Worm (Caenorhabditis elegans) whole organism, young adult: ENCODE data around the gene F09E5.8.

Experiments
- B0035.1 ChIP-seq: sonication (generic microtip); optimal IDR thresholded peaks from 2 replicates; lab custom pipeline; 2016; ENCODE audit warnings: missing genetic modification characterization, mild to moderate bottlenecking, missing compliant biosample characterization, missing genotype, missing genetic modification reagents
- B0336.3 ChIP-seq: fragments of 200-800 bp; sonication (Bioruptor generic); IDR thresholded peaks from 2 replicates; pipeline ENCODE4 v1.3.6; 2022; ENCODE audit warnings: missing genetic modification characterization, missing compliant biosample characterization
- C06A6.2 ChIP-seq: fragments of 200-800 bp; sonication (Bioruptor generic); conservative IDR thresholded peaks from 2 replicates; pipeline ENCODE4 v1.3.6; 2022; ENCODE audit warnings: missing genetic modification characterization, missing compliant biosample characterization
- F10E7.11 ChIP-seq: sonication (generic microtip); optimal IDR thresholded peaks from 2 replicates; lab custom pipeline; 2017; ENCODE audit warnings: mild to moderate bottlenecking, missing genetic modification characterization, moderate library complexity, missing compliant biosample characterization
- F23B12.7 ChIP-seq: sonication (generic microtip); optimal IDR thresholded peaks from 2 replicates; lab custom pipeline; 2017; ENCODE audit warnings: missing genetic modification characterization, mild to moderate bottlenecking, missing compliant biosample characterization, antibody characterized with exemption, moderate library complexity; ENCODE audit not compliant: insufficient read depth
- F37B4.10 ChIP-seq: fragments of 200-800 bp; sonication (Bioruptor generic); IDR thresholded peaks from 2 replicates; pipeline ENCODE4 v1.3.6; 2022; ENCODE audit warnings: missing genetic modification characterization, missing compliant biosample characterization
- F49E8.2 ChIP-seq: sonication (generic microtip); optimal IDR thresholded peaks from 3 replicates; lab custom pipeline; 2017; ENCODE audit warnings: missing genetic modification characterization, mild to moderate bottlenecking, missing compliant biosample characterization, antibody characterized with exemption, moderate library complexity; ENCODE audit not compliant: insufficient read depth
- F52B5.7 ChIP-seq: sonication (generic microtip); optimal IDR thresholded peaks from 2 replicates; lab custom pipeline; 2016; ENCODE audit warnings: mild to moderate bottlenecking, missing genetic modification characterization, missing compliant biosample characterization
- K11D2.4 ChIP-seq: fragments of 200-800 bp; sonication (Bioruptor generic); IDR thresholded peaks from 2 replicates; pipeline ENCODE4 v1.3.6; 2022; ENCODE audit warnings: missing genetic modification reagents, missing genetic modification characterization, missing compliant biosample characterization
- T26A5.8 ChIP-seq: sonication (generic microtip); optimal IDR thresholded peaks from 2 replicates; lab custom pipeline; 2016; ENCODE audit warnings: missing genetic modification characterization, missing compliant biosample characterization
- Y79H2A.3 ChIP-seq: fragments of 200-800 bp; sonication (Bioruptor generic); conservative IDR thresholded peaks from 2 replicates; pipeline ENCODE4 v1.3.6; 2022; ENCODE audit warnings: missing genetic modification reagents, missing genetic modification characterization, missing compliant biosample characterization
- athp-1 ChIP-seq: sonication (generic microtip); optimal IDR thresholded peaks from 2 replicates; lab custom pipeline; 2017; ENCODE audit warnings: mild to moderate bottlenecking, missing genetic modification characterization, missing compliant biosample characterization
- attf-3 ChIP-seq: fragments of 200-800 bp; sonication (Bioruptor generic); conservative IDR thresholded peaks from 2 replicates; pipeline ENCODE4 v1.3.6; 2022; ENCODE audit warnings: missing genetic modification reagents, missing genetic modification characterization, missing compliant biosample characterization
- bed-1 ChIP-seq: fragments of 200-800 bp; sonication (Bioruptor generic); IDR thresholded peaks from 2 replicates; pipeline ENCODE4 v1.3.6; 2022; ENCODE audit warnings: missing genetic modification reagents, missing genetic modification characterization, missing compliant biosample characterization
- bed-2 ChIP-seq: fragments of 200-800 bp; sonication (Bioruptor generic); IDR thresholded peaks from 2 replicates; pipeline ENCODE4 v1.3.6; 2022; ENCODE audit warnings: missing genetic modification reagents, missing genetic modification characterization, missing compliant biosample characterization
- cebp-1 ChIP-seq, 2 experiments: fragments of 200-800 bp in 1 of 2; sonication (Bioruptor generic) in 1 of 2; sonication (generic microtip) in 1 of 2; IDR thresholded peaks in 1 of 2; optimal IDR thresholded peaks in 1 of 2; 2 replicates each; pipeline versions ENCODE4 v1.3.6 to Lab custom; 2017 to 2022; ENCODE audit warnings: missing compliant biosample characterization in 2 of 2, missing genetic modification characterization in 2 of 2, mild to moderate bottlenecking in 1 of 2, missing genetic modification reagents in 1 of 2, moderate library complexity in 1 of 2
- ceh-40 ChIP-seq: fragments of 200-800 bp; sonication (Bioruptor generic); IDR thresholded peaks from 2 replicates; pipeline ENCODE4 v1.3.6; 2022; ENCODE audit warnings: missing genetic modification characterization, missing compliant biosample characterization
- dpl-1 ChIP-seq: fragments of 150-350 bp; optimal IDR thresholded peaks from 2 replicates; lab custom pipeline; 2014; ENCODE audit warnings: missing biosample characterization, missing genetic modification reagents, missing genetic modification characterization
- ekl-4 ChIP-seq: fragments of 200-800 bp; sonication (Bioruptor generic); IDR thresholded peaks from 2 replicates; pipeline ENCODE4 v1.3.6; 2022; ENCODE audit warnings: missing genetic modification reagents, missing genetic modification characterization, missing compliant biosample characterization
- ets-4 ChIP-seq: fragments of 200-800 bp; sonication (Bioruptor generic); optimal IDR thresholded peaks from 2 replicates; lab custom pipeline; 2018; ENCODE audit warnings: mild to moderate bottlenecking, missing genetic modification characterization, missing compliant biosample characterization
- gei-17 ChIP-seq: fragments of 200-800 bp; sonication (Bioruptor generic); optimal IDR thresholded peaks from 2 replicates; lab custom pipeline; 2018; ENCODE audit warnings: mild to moderate bottlenecking, missing genetic modification characterization, missing compliant biosample characterization
- hmg-1.2 ChIP-seq: fragments of 200-800 bp; sonication (Bioruptor generic); IDR thresholded peaks from 2 replicates; pipeline ENCODE4 v1.3.6; 2022; ENCODE audit warnings: missing genetic modification reagents, missing genetic modification characterization, missing compliant biosample characterization
- hmg-20 ChIP-seq: fragments of 200-800 bp; sonication (Bioruptor generic); IDR thresholded peaks from 2 replicates; pipeline ENCODE4 v1.3.6; 2022; ENCODE audit warnings: missing genetic modification reagents, missing genetic modification characterization, missing compliant biosample characterization
- lin-26 ChIP-seq: fragments of 200-800 bp; sonication (Bioruptor generic); IDR thresholded peaks from 2 replicates; pipeline ENCODE4 v1.3.6; 2022; ENCODE audit warnings: missing genetic modification reagents, missing genetic modification characterization, missing compliant biosample characterization
- lin-40 ChIP-seq: sonication (generic microtip); optimal IDR thresholded peaks from 2 replicates; lab custom pipeline; 2016; ENCODE audit warnings: missing genetic modification characterization, mild to moderate bottlenecking, missing compliant biosample characterization, missing genotype, missing genetic modification reagents
- lir-1 ChIP-seq: fragments of 200-800 bp; sonication (Bioruptor generic); conservative IDR thresholded peaks from 2 replicates; pipeline ENCODE4 v1.3.6; 2022; ENCODE audit warnings: missing genetic modification reagents, missing genetic modification characterization, missing compliant biosample characterization
- lsy-27 ChIP-seq: sonication (generic microtip); optimal IDR thresholded peaks from 2 replicates; lab custom pipeline; 2017; ENCODE audit warnings: missing genetic modification characterization, mild to moderate bottlenecking, missing compliant biosample characterization, antibody characterized with exemption, missing genotype, borderline replicate concordance; ENCODE audit not compliant: insufficient read depth
- madf-10 ChIP-seq: sonication (generic microtip); optimal IDR thresholded peaks from 2 replicates; lab custom pipeline; 2016; ENCODE audit warnings: mild to moderate bottlenecking, missing genetic modification characterization, missing compliant biosample characterization
- madf-3 ChIP-seq: fragments of 200-800 bp; sonication (Bioruptor generic); IDR thresholded peaks from 2 replicates; pipeline ENCODE4 v1.3.6; 2022; ENCODE audit warnings: missing genetic modification reagents, missing genetic modification characterization, missing compliant biosample characterization
- mxl-1 ChIP-seq: sonication (generic microtip); optimal IDR thresholded peaks from 2 replicates; lab custom pipeline; 2016; ENCODE audit warnings: missing genetic modification characterization, missing compliant biosample characterization
- nhr-80 ChIP-seq: sonication (generic microtip); optimal IDR thresholded peaks from 2 replicates; lab custom pipeline; 2016; ENCODE audit warnings: missing genetic modification characterization, missing compliant biosample characterization
- pha-4 ChIP-seq: fragments of 150-350 bp; sonication (generic microtip); optimal IDR thresholded peaks from 2 replicates; lab custom pipeline; 2014; ENCODE audit warnings: missing biosample characterization, missing genetic modification reagents, missing genetic modification characterization
- repo-1 ChIP-seq: sonication (generic microtip); optimal IDR thresholded peaks from 2 replicates; lab custom pipeline; 2017; ENCODE audit warnings: mild to moderate bottlenecking, missing genetic modification characterization, missing compliant biosample characterization
- snpc-3.4 ChIP-seq: sonication (generic microtip); optimal IDR thresholded peaks from 2 replicates; lab custom pipeline; 2017; ENCODE audit warnings: missing genetic modification characterization, mild to moderate bottlenecking, missing compliant biosample characterization, antibody characterized with exemption, moderate library complexity, missing genotype, missing genetic modification reagents
- snpc-4 ChIP-seq, 5 experiments: fragments of 150-350 bp in 1 of 5; sonication (generic microtip) in 4 of 5; optimal IDR thresholded peaks; 2 replicates each; lab custom pipeline; 2014 to 2018; ENCODE audit warnings: missing genetic modification characterization in 5 of 5, missing biosample characterization in 3 of 5, antibody characterized with exemption in 2 of 5, mild to moderate bottlenecking in 2 of 5, missing compliant biosample characterization in 2 of 5, missing genotype in 2 of 5, moderate library complexity in 2 of 5, missing genetic modification reagents in 1 of 5
- tbp1 ChIP-seq: fragments of 200-800 bp; sonication (Bioruptor generic); optimal IDR thresholded peaks from 2 replicates; lab custom pipeline; 2018; ENCODE audit warnings: mild to moderate bottlenecking, missing genetic modification characterization, missing compliant biosample characterization
- unc-62 ChIP-seq: fragments of 150-350 bp; optimal IDR thresholded peaks from 2 replicates; lab custom pipeline; 2014; ENCODE audit warnings: missing biosample characterization, missing genetic modification reagents, missing genetic modification characterization
- ztf-18 ChIP-seq: sonication (generic microtip); optimal IDR thresholded peaks from 2 replicates; lab custom pipeline; 2016; ENCODE audit warnings: missing genotype, mild to moderate bottlenecking, missing genetic modification characterization, missing compliant biosample characterization
- ztf-3 ChIP-seq: fragments of 200-800 bp; sonication (Bioruptor generic); optimal IDR thresholded peaks from 2 replicates; lab custom pipeline; 2018; ENCODE audit warnings: mild to moderate bottlenecking, missing genetic modification characterization, missing compliant biosample characterization

F09E5.8 gene

DNA sequence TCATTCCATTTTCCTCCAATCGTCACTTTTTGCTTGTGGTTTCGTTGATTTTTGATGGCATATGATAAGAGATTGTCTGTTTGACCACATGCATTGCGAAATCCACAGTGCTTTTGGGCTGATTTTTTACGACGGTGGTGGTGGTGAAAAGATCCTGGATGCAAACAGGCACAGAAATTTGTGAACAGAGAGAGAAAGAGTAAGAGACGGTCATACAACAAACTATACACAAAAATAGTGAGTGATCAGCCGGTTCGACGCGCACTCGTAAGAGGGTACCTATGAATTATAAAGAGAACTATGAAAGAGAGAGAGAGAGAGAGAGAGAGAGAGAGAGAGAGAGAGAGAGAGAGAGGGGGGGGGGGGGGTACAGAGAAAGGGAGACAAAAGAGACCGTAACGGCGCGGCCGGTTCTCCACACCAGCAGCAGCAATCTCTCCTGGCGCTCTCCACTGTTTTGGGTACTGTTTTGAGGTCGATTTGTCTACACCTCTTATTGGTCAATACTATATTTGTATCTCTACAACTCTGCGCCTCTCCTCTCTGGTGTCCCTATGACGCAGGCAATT, 28.7 kb upstream of the F09E5.8 start (continued):
- TF ChIP-seq snpc-4 (GFP tag; optimal IDR thresholded peaks at IDR 0.05; lab: Kevin White, UChicago) (no peak), snpc-4 (tag; optimal IDR thresholded peaks at IDR 0.05; lab: Kevin White, UChicago) (no peak), mxl-1 (tag; lab: Kevin White, UChicago) (no peak), F23B12.7 (tag; lab: Kevin White, UChicago) (no peak), hmg-1.2 (peak; percentile 83)

DNA sequence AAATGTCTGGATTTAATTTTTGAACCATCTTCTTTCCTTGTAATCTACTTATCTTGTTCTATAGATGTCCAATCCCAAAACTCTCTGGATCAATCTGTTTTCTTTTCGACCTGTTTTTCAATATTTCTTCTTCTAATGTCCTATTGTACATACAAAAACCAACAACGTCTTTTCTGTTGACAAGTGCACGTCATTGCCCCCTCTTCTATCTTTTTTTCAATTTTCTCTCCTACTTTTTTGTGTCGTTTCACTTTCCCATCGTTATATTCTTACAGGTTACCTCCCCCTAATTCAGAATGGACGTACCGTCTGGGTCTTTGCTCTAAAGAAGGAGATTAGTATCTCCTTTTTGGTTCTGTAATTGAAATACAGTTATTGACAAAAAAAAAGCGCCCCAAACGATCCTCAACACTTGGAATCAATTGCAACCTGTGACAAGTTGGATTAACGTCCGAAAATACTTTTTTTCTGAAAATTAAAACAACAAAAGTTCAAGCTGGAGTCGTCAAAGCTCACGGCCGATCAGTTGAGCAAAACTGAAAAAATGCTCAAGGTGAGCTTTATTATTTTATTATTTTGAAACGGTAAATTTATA, 27.6 kb upstream of the F09E5.8 start, which contains the start of gene vhp-1:
vhp-1 (plus strand) TSS at position 545 of the 595 bp plus-strand sequence.
- TF ChIP-seq F37B4.10 (GFP tag; lab: Robert Waterston, UW) = no peak
- no peak for TF ChIP-seq nhr-80 (tag; lab: Kevin White, UChicago)
- TF ChIP-seq ceh-40 (GFP tag; lab: Robert Waterston, UW) = no peak
- no peak for TF ChIP-seq dpl-1 (GFP tag; lab: Kevin White, UChicago)
- no peak for TF ChIP-seq repo-1 (tag; lab: Kevin White, UChicago)
- TF ChIP-seq gei-17 (GFP tag; lab: Kevin White, UChicago) = no peak
- no peak for TF ChIP-seq lir-1 (GFP tag; lab: Robert Waterston, UW)
- no peak for TF ChIP-seq cebp-1 (GFP tag; IDR thresholded peaks at IDR 0.05; lab: Robert Waterston, UW)
- no peak for TF ChIP-seq cebp-1 (tag; optimal IDR thresholded peaks at IDR 0.05; lab: Kevin White, UChicago)
- no peak for TF ChIP-seq F49E8.2 (tag; lab: Kevin White, UChicago)
- TF ChIP-seq lin-26 (GFP tag; lab: Robert Waterston, UW) = no peak
- TF ChIP-seq ztf-3 (GFP tag; lab: Kevin White, UChicago) = no peak
- TF ChIP-seq C06A6.2 (GFP tag; lab: Robert Waterston, UW) = no peak
- TF ChIP-seq lsy-27 (tag; lab: Kevin White, UChicago) = no peak
- no peak for TF ChIP-seq B0035.1 (tag; lab: Kevin White, UChicago)
- TF ChIP-seq, all 124 proteins: peak for 0

DNA sequence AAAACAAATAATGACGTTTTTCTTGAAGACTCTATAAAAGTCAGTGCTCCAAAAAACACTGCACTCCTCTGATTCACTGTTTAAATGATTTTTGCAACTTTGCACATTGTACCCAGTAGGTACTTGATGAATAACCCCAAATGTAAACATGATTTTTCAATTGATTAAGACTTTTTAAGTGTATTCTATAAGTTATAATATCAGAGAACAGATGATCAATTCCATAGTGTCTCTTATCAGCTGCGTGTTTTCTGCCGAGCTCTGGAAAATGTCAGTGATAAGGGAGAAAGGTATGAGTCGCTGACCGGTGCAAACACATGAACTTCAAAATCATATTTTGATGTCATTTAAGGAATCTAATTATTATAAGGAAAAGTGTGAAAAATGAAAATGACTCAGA, 26.7 kb upstream of the F09E5.8 start:
- no peak for TF ChIP-seq attf-3
- TF ChIP-seq madf-3 (GFP tag; lab: Robert Waterston, UW) = no peak
- TF ChIP-seq ztf-18 (tag; lab: Kevin White, UChicago) = no peak
- TF ChIP-seq ekl-4 (GFP tag; lab: Robert Waterston, UW) = no peak
- no peak for TF ChIP-seq K11D2.4 (GFP tag; lab: Robert Waterston, UW)
- TF ChIP-seq ets-4 = peak; percentile 11
- TF ChIP-seq unc-62 (GFP tag; lab: Kevin White, UChicago) = peak; percentile 36
- TF ChIP-seq tbp1 (GFP tag; lab: Kevin White, UChicago) = peak; percentile 3
- no peak for TF ChIP-seq lir-1 (GFP tag; lab: Robert Waterston, UW)
- no peak for TF ChIP-seq cebp-1 (GFP tag; IDR thresholded peaks at IDR 0.05; lab: Robert Waterston, UW)
- peak; percentile 46 for TF ChIP-seq cebp-1 (tag; optimal IDR thresholded peaks at IDR 0.05; lab: Kevin White, UChicago)
- no peak for TF ChIP-seq snpc-3.4 (tag; lab: Kevin White, UChicago)
- no peak for TF ChIP-seq Y79H2A.3 (GFP tag; lab: Robert Waterston, UW)
- TF ChIP-seq bed-2 (GFP tag; lab: Robert Waterston, UW) = no peak
- no peak for TF ChIP-seq lin-40
- no peak for TF ChIP-seq hmg-20 (GFP tag; lab: Robert Waterston, UW)
- no peak for TF ChIP-seq ceh-40 (GFP tag; lab: Robert Waterston, UW)
- peak; percentile 88 for TF ChIP-seq nhr-80 (tag; lab: Kevin White, UChicago)
- no peak for TF ChIP-seq F52B5.7 (tag; lab: Kevin White, UChicago)
- no peak for TF ChIP-seq athp-1 (tag; lab: Kevin White, UChicago)
- TF ChIP-seq F10E7.11 (tag; lab: Kevin White, UChicago) = no peak
- TF ChIP-seq B0336.3 (GFP tag; lab: Robert Waterston, UW) = 0 out of 2 replicates have a peak, but pooled peaks have one; percentile 29
- no peak for TF ChIP-seq madf-10
- no peak for TF ChIP-seq bed-1 (GFP tag; lab: Robert Waterston, UW)
- TF ChIP-seq pha-4 (tag; lab: Kevin White, UChicago) = peak; percentile 67
- no peak for TF ChIP-seq T26A5.8 (tag; lab: Kevin White, UChicago)
